Fruit fly (Drosophila melanogaster): Measurements from ENCODE around the gene beg.

DNA sequence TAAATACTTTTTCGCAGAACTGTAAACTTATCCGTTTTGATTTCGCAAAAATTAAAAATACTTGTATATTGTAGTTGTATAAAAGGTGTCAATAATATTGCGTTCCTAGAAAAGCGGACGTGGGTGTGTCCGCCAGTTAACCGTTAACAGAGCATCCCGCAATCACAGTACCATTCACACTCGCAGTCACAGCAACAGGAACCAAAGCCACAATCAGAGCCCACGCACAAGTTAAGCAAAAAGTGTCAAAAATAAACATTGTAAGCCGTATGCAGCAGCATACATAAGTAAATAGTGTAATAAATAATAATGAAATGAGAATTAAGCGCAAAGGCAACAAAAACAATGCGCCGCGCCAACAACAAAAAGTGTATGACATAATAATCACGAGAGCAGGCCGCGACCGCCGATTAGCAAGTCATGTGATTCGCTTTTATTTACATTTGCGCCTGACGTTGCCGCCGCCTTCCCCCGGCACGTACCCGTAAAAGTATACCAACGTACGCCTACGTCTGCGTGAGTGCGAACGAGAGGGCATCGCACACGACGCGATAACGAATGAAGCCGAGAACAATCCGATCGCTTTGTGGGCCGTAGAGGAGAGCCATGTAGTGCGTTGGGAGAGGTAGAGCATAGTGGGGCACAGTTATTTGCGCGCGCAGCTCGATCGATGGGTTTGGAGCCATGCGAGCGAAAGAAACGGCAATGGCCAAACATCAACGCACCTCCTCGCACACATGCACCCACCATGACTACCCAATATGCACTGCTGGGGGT is 25.6 kb upstream of the beg start:
- no peak for TF ChIP-seq psq (optimal IDR thresholded peaks at IDR 0.05)
- no peak for TF ChIP-seq h (optimal IDR thresholded peaks at IDR 0.05)
- no peak for TF ChIP-seq insv (optimal IDR thresholded peaks at IDR 0.05)
- TF ChIP-seq Sin3A (optimal IDR thresholded peaks at IDR 0.05): no peak

Measured in Kc167 (cell line).